ENCODE assay signal across 4 worm cellular contexts in the genomic region with DNA sequence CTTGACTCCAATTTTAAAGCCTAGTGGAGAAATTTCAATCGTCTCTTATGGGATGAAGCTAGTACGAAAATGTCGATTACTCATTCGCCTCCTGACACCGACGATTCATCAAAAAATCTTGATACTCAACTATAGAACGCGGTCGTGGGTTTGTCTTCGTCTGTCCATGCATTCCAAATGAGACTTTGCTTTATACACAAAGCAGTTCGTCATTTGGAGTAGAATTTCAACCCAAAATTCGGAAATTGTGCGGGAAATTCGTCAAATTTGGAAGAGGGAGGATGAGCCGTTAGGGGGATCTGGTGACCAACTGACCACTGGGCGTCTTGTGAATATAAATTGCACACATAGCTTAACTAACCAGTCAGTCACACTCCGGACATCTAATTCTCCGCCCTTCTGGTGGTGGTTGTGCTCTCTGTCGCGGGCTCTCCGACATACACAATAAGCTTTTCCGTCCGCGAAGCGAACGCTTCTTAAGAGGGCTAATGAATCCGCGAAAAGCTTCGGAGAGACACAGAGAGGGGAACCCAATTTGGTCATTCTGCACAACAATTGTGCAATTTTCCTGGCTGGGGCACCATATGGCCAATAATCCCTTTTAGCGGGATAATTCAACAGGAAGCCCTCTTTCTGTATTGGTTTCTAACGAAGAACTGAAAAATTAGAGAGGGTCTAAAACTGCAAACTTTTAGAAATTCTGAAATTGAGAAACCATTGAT.
TF ChIP-seq lines count a peak whose summit lies in the region.

No protein-coding gene starts in this region.

TF ChIP-seq in whole organism, L1 larva, 84 proteins besides CTCF, POLR2A, EP300 and RAD21:
- TF ChIP-seq zip-4 (GFP tag; optimal IDR thresholded peaks at IDR 0.05; lab: Kevin White, UChicago): no peak
- TF ChIP-seq efl-1 (optimal IDR thresholded peaks at IDR 0.05; lab: Kevin White, UChicago): no peak
- peak in 1 of 2 experiments; percentile 6 for TF ChIP-seq efl-1 (GFP tag; optimal IDR thresholded peaks at IDR 0.05 in 1 of 2; lab: Kevin White, UChicago)
- no peak for TF ChIP-seq fkh-8 (tag; optimal IDR thresholded peaks at IDR 0.05; lab: Kevin White, UChicago)
- peak; percentile 11 for TF ChIP-seq alr-1 (tag; optimal IDR thresholded peaks at IDR 0.05; lab: Kevin White, UChicago; ENCODE audit: borderline replicate concordance)
TF ChIP-seq in whole organism, L1 larva: peak in this region for 2.

TF ChIP-seq in whole organism, L4 larva, 104 proteins besides CTCF, POLR2A, EP300 and RAD21:
- no peak for TF ChIP-seq nhr-10 (tag; optimal IDR thresholded peaks at IDR 0.05; lab: Kevin White, UChicago)
- no peak for TF ChIP-seq ceh-32 (tag; optimal IDR thresholded peaks at IDR 0.05; lab: Kevin White, UChicago; ENCODE audit: poor library complexity)
- TF ChIP-seq egl-43 (GFP tag; IDR thresholded peaks at IDR 0.05; lab: Robert Waterston, UW): 0 out of 2 replicates have a peak, but pooled peaks have one; percentile 48
- TF ChIP-seq mxl-2 (GFP tag; conservative IDR thresholded peaks at IDR 0.05; lab: Robert Waterston, UW): no peak
- TF ChIP-seq nhr-77 (tag; optimal IDR thresholded peaks at IDR 0.05; lab: Kevin White, UChicago): no peak
- no peak for TF ChIP-seq mdt-29 (GFP tag; IDR thresholded peaks at IDR 0.05; lab: Robert Waterston, UW)
- TF ChIP-seq dmd-6 (GFP tag; IDR thresholded peaks at IDR 0.05; lab: Robert Waterston, UW): no peak
- TF ChIP-seq zag-1 (tag; optimal IDR thresholded peaks at IDR 0.05; lab: Kevin White, UChicago): no peak
- no peak for TF ChIP-seq ceh-20 (GFP tag; IDR thresholded peaks at IDR 0.05; lab: Robert Waterston, UW)
- TF ChIP-seq F37D6.2 (tag; optimal IDR thresholded peaks at IDR 0.05; lab: Kevin White, UChicago): no peak
- 0 out of 2 replicates have a peak, but pooled peaks have one; percentile 11 for TF ChIP-seq madf-9 (GFP tag; conservative IDR thresholded peaks at IDR 0.05; lab: Robert Waterston, UW)
- TF ChIP-seq dpl-1 (GFP tag; optimal IDR thresholded peaks at IDR 0.05; lab: Kevin White, UChicago): no peak
- no peak for TF ChIP-seq nhr-48 (tag; optimal IDR thresholded peaks at IDR 0.05; lab: Kevin White, UChicago)
- TF ChIP-seq unc-130 (GFP tag; optimal IDR thresholded peaks at IDR 0.05; lab: Kevin White, UChicago): no peak
- no peak for TF ChIP-seq fos-1 (tag; optimal IDR thresholded peaks at IDR 0.05; lab: Kevin White, UChicago)
- TF ChIP-seq nhr-41 (GFP tag; IDR thresholded peaks at IDR 0.05; lab: Robert Waterston, UW): no peak
- peak; percentile 94 for TF ChIP-seq aha-1 (tag; lab: Kevin White, UChicago)
- TF ChIP-seq vab-7 (GFP tag; IDR thresholded peaks at IDR 0.05; lab: Robert Waterston, UW): no peak
- 0 out of 2 replicates have a peak, but pooled peaks have one; percentile 18 for TF ChIP-seq hmg-1.1 (GFP tag; IDR thresholded peaks at IDR 0.05; lab: Robert Waterston, UW)

TF ChIP-seq in whole organism, late embryonic, 69 proteins besides CTCF, POLR2A, EP300 and RAD21:
- TF ChIP-seq F13H6.1 (tag; optimal IDR thresholded peaks at IDR 0.05; lab: Kevin White, UChicago) (no peak), ceh-34 (tag; optimal IDR thresholded peaks at IDR 0.05; lab: Kevin White, UChicago) (peak; percentile 24), sox-4 (tag; optimal IDR thresholded peaks at IDR 0.05; lab: Kevin White, UChicago) (peak; percentile 7), unc-42 (tag; optimal IDR thresholded peaks at IDR 0.05; lab: Kevin White, UChicago) (peak; percentile 90), ceh-19 (GFP tag; optimal IDR thresholded peaks at IDR 0.05; lab: Kevin White, UChicago) (peak; percentile 34), ceh-2 (tag; optimal IDR thresholded peaks at IDR 0.05; lab: Kevin White, UChicago) (no peak), ceh-45 (GFP tag; IDR thresholded peaks at IDR 0.05; lab: Robert Waterston, UW) (0 out of 2 replicates have a peak, but pooled peaks have one; percentile 19)

TF ChIP-seq in whole organism, mixed stage, embryonic, 35 proteins besides CTCF, POLR2A, EP300 and RAD21:
- TF ChIP-seq ceh-83 (GFP tag; optimal IDR thresholded peaks at IDR 0.05; lab: Kevin White, UChicago) (no peak), unc-39 (tag; optimal IDR thresholded peaks at IDR 0.05; lab: Kevin White, UChicago) (no peak), lsy-2 (tag; optimal IDR thresholded peaks at IDR 0.05; lab: Kevin White, UChicago) (no peak), lin-32 (GFP tag; optimal IDR thresholded peaks at IDR 0.05; lab: Kevin White, UChicago) (peak; percentile 36), sptf-1 (tag; optimal IDR thresholded peaks at IDR 0.05; lab: Kevin White, UChicago) (peak; percentile 63), cnd-1 (tag; optimal IDR thresholded peaks at IDR 0.05; lab: Kevin White, UChicago) (peak; percentile 67), ces-1 (GFP tag; optimal IDR thresholded peaks at IDR 0.05; lab: Kevin White, UChicago) (peak; percentile 97), mls-2 (tag; optimal IDR thresholded peaks at IDR 0.05; lab: Kevin White, UChicago) (peak; percentile 64)

Comparison
In these comparisons a context has a peak if more than half of its experiments do, and no peak if none do; other contexts are left out.
1. Of the 29 proteins assayed by ChIP-seq in both whole organism, L4 larva and whole organism, L1 larva: peak only in whole organism, L4 larva: aha-1; only in whole organism, L1 larva: none; in both: none; in neither: 28.